Fruit fly (Drosophila melanogaster) whole organism, embryonic: ENCODE data around the gene Sec15.

Source experiments
- Atf6 ChIP-seq: fragments of 200-800 bp; sonication (Bioruptor generic); IDR thresholded peaks from 2 replicates; pipeline ENCODE4 v1.3.6; 2022; ENCODE audit warnings: missing biosample characterization, missing genetic modification characterization
- Blimp-1 ChIP-seq: fragments of 200-800 bp; sonication (Bioruptor generic); optimal IDR thresholded peaks from 3 replicates; lab custom pipeline; 2018; ENCODE audit warnings: missing biosample characterization, missing genetic modification characterization, mild to moderate bottlenecking, moderate library complexity, missing genetic modification reagents
- CG10209 ChIP-seq: fragments of 200-800 bp; sonication (Bioruptor generic); optimal IDR thresholded peaks from 3 replicates; lab custom pipeline; 2017; ENCODE audit warnings: missing biosample characterization, mild to moderate bottlenecking, missing genetic modification characterization, missing genetic modification reagents
- CG11456 ChIP-seq: fragments of 200-800 bp; sonication (Bioruptor generic); IDR thresholded peaks from 3 replicates; pipeline ENCODE4 v1.3.6; 2022; ENCODE audit warnings: missing biosample characterization, missing genetic modification characterization
- CG12299 ChIP-seq: fragments of 200-800 bp; sonication (Bioruptor generic); optimal IDR thresholded peaks from 2 replicates; lab custom pipeline; 2018; ENCODE audit warnings: missing biosample characterization, mild to moderate bottlenecking, missing genetic modification characterization
- CG12659 ChIP-seq: fragments of 200-800 bp; sonication (Bioruptor generic); optimal IDR thresholded peaks from 3 replicates; lab custom pipeline; 2017; ENCODE audit warnings: mild to moderate bottlenecking, missing biosample characterization, missing genetic modification reagents, missing genetic modification characterization
- CG12942 ChIP-seq: fragments of 200-800 bp; sonication (Bioruptor generic); optimal IDR thresholded peaks from 3 replicates; lab custom pipeline; 2016; ENCODE audit warnings: missing biosample characterization, missing genetic modification characterization
- CG13424 ChIP-seq: fragments of 200-800 bp; sonication (Bioruptor generic); optimal IDR thresholded peaks from 2 replicates; lab custom pipeline; 2019; ENCODE audit warnings: missing biosample characterization, mild to moderate bottlenecking, missing genetic modification characterization, moderate library complexity
- CG14667 ChIP-seq: fragments of 200-800 bp; sonication (Bioruptor generic); IDR thresholded peaks from 2 replicates; pipeline ENCODE4 v1.3.6; 2022; ENCODE audit warnings: missing biosample characterization, missing genetic modification characterization
- CG14710 ChIP-seq: fragments of 200-800 bp; sonication (Bioruptor generic); optimal IDR thresholded peaks from 3 replicates; lab custom pipeline; 2019; ENCODE audit warnings: missing biosample characterization, mild to moderate bottlenecking, missing genetic modification characterization, moderate library complexity
- CG15601 ChIP-seq: fragments of 200-800 bp; sonication (Bioruptor generic); optimal IDR thresholded peaks from 3 replicates; lab custom pipeline; 2019; ENCODE audit warnings: missing biosample characterization, mild to moderate bottlenecking, missing genetic modification characterization, moderate library complexity
- CG16863 ChIP-seq: fragments of 200-800 bp; sonication (Bioruptor generic); optimal IDR thresholded peaks from 3 replicates; lab custom pipeline; 2016; ENCODE audit warnings: missing biosample characterization, missing genetic modification characterization
- CG17829 ChIP-seq: fragments of 200-800 bp; optimal IDR thresholded peaks from 2 replicates; lab custom pipeline; 2019; ENCODE audit warnings: missing biosample characterization, mild to moderate bottlenecking, missing genetic modification characterization, moderate library complexity
- CG18476 ChIP-seq: fragments of 200-800 bp; sonication (Bioruptor generic); optimal IDR thresholded peaks from 2 replicates; lab custom pipeline; 2016; ENCODE audit warnings: missing biosample characterization, mild to moderate bottlenecking, missing genetic modification characterization
- CG30020 ChIP-seq: fragments of 200-800 bp; optimal IDR thresholded peaks from 2 replicates; lab custom pipeline; 2019; ENCODE audit warnings: missing biosample characterization, mild to moderate bottlenecking, missing genetic modification characterization, moderate library complexity
- CG31441 ChIP-seq: fragments of 200-800 bp; sonication (Bioruptor generic); IDR thresholded peaks from 2 replicates; pipeline ENCODE4 v1.3.6; 2022; ENCODE audit warnings: missing biosample characterization, missing genetic modification characterization
- CG34376 ChIP-seq: fragments of 200-800 bp; sonication (Bioruptor generic); optimal IDR thresholded peaks from 2 replicates; lab custom pipeline; 2018; ENCODE audit warnings: missing biosample characterization, mild to moderate bottlenecking, missing genetic modification characterization
- CG7271 ChIP-seq: fragments of 200-800 bp; sonication (Bioruptor generic); optimal IDR thresholded peaks from 2 replicates; lab custom pipeline; 2018; ENCODE audit warnings: missing biosample characterization, mild to moderate bottlenecking, missing genetic modification characterization, moderate library complexity
- CG8924 ChIP-seq: fragments of 200-800 bp; optimal IDR thresholded peaks from 3 replicates; lab custom pipeline; 2019; ENCODE audit warnings: missing biosample characterization, mild to moderate bottlenecking, missing genetic modification characterization, moderate library complexity
- CG9876 ChIP-seq: fragments of 200-800 bp; sonication (Bioruptor generic); optimal IDR thresholded peaks from 2 replicates; lab custom pipeline; 2016; ENCODE audit warnings: missing biosample characterization, missing genetic modification characterization
- D ChIP-seq, 2 experiments: fragments of 200-800 bp in 1 of 2; fragments of >200 bp in 1 of 2; sonication (Bioruptor generic) in 1 of 2; optimal IDR thresholded peaks; 2 replicates in 1 of 2; 3 replicates in 1 of 2; lab custom pipeline; 2017; ENCODE audit warnings: mild to moderate bottlenecking in 1 of 2, missing biosample characterization in 1 of 2, missing genetic modification characterization in 1 of 2, missing genetic modification reagents in 1 of 2
- Deaf1 ChIP-seq: fragments of 200-800 bp; optimal IDR thresholded peaks from 3 replicates; lab custom pipeline; 2019; ENCODE audit warnings: missing biosample characterization, mild to moderate bottlenecking, missing genetic modification characterization, moderate library complexity
- Dek ChIP-seq: fragments of 200-800 bp; sonication (Bioruptor generic); optimal IDR thresholded peaks from 3 replicates; lab custom pipeline; 2019; ENCODE audit warnings: missing biosample characterization, mild to moderate bottlenecking, missing genetic modification characterization, moderate library complexity
- Dip3 ChIP-seq: fragments of 200-800 bp; sonication (Bioruptor generic); optimal IDR thresholded peaks from 3 replicates; lab custom pipeline; 2016; ENCODE audit warnings: missing biosample characterization, missing genetic modification characterization
- Dll ChIP-seq: fragments of 200-800 bp; sonication (Bioruptor generic); IDR thresholded peaks from 4 replicates; pipeline ENCODE4 v1.3.6; 2022; ENCODE audit warnings: missing biosample characterization, missing genetic modification characterization; ENCODE audit not compliant: partially characterized antibody
- Drgx ChIP-seq: fragments of 200-800 bp; sonication (Bioruptor generic); IDR thresholded peaks from 2 replicates; pipeline ENCODE4 v1.3.6; 2022; ENCODE audit warnings: missing biosample characterization, missing genetic modification characterization
- Hand ChIP-seq: fragments of 200-800 bp; sonication (Bioruptor generic); optimal IDR thresholded peaks from 2 replicates; lab custom pipeline; 2017; ENCODE audit warnings: mild to moderate bottlenecking, missing biosample characterization, missing genetic modification reagents, missing genetic modification characterization
- Meics ChIP-seq: fragments of 200-800 bp; sonication (Bioruptor generic); optimal IDR thresholded peaks from 2 replicates; lab custom pipeline; 2017; ENCODE audit warnings: missing biosample characterization, mild to moderate bottlenecking, missing genetic modification characterization
- Nf-YC ChIP-seq: fragments of 200-800 bp; optimal IDR thresholded peaks from 3 replicates; lab custom pipeline; 2019; ENCODE audit warnings: missing biosample characterization, mild to moderate bottlenecking, missing genetic modification characterization, moderate library complexity
- Sry-δ ChIP-seq: fragments of 200-800 bp; sonication (Bioruptor generic); optimal IDR thresholded peaks from 2 replicates; lab custom pipeline; 2016; ENCODE audit warnings: missing biosample characterization, missing genetic modification characterization
- az2 ChIP-seq: fragments of 200-800 bp; sonication (Bioruptor generic); optimal IDR thresholded peaks from 3 replicates; lab custom pipeline; 2016; ENCODE audit warnings: missing biosample characterization, missing genetic modification characterization
- bigmax ChIP-seq: fragments of 200-800 bp; sonication (Bioruptor generic); optimal IDR thresholded peaks from 2 replicates; lab custom pipeline; 2018; ENCODE audit warnings: missing biosample characterization, mild to moderate bottlenecking, missing genetic modification characterization
- bowl ChIP-seq: fragments of 200-800 bp; sonication (Bioruptor generic); IDR thresholded peaks from 2 replicates; pipeline ENCODE4 v1.3.6; 2022; ENCODE audit warnings: missing biosample characterization, missing genetic modification characterization
- cas ChIP-seq: fragments of 200-800 bp; sonication (Bioruptor generic); IDR thresholded peaks from 2 replicates; pipeline ENCODE4 v1.3.6; 2022; ENCODE audit warnings: missing biosample characterization, missing genetic modification characterization
- emc ChIP-seq: fragments of 200-800 bp; sonication (Bioruptor generic); optimal IDR thresholded peaks from 2 replicates; lab custom pipeline; 2016; ENCODE audit warnings: missing biosample characterization, missing genetic modification characterization
- eve ChIP-seq, 2 experiments: fragments of >200 bp; optimal IDR thresholded peaks; 2 replicates each; lab custom pipeline; 2017; ENCODE audit warnings: missing biosample characterization in 2 of 2, missing genetic modification characterization in 2 of 2
- fd64A ChIP-seq: fragments of 200-800 bp; sonication (Bioruptor generic); optimal IDR thresholded peaks from 3 replicates; lab custom pipeline; 2018; ENCODE audit warnings: missing biosample characterization, mild to moderate bottlenecking, missing genetic modification characterization
- ftz-f1 ChIP-seq: fragments of 200-800 bp; sonication (Bioruptor generic); optimal IDR thresholded peaks from 2 replicates; lab custom pipeline; 2016; ENCODE audit warnings: missing biosample characterization, missing genetic modification characterization
- insv ChIP-seq, 2 experiments: fragments of 200-800 bp; sonication (Bioruptor generic); optimal IDR thresholded peaks; 3 replicates each; lab custom pipeline; 2016 to 2018; ENCODE audit warnings: missing biosample characterization in 2 of 2, missing genetic modification characterization in 2 of 2
- lab ChIP-seq: fragments of 200-800 bp; sonication (Bioruptor generic); optimal IDR thresholded peaks from 3 replicates; lab custom pipeline; 2017; ENCODE audit warnings: missing biosample characterization, missing genetic modification characterization, mild to moderate bottlenecking, moderate library complexity, missing genetic modification reagents
- lov ChIP-seq, 2 experiments: fragments of 200-800 bp in 1 of 2; fragments of >200 bp in 1 of 2; sonication (Bioruptor generic) in 1 of 2; IDR thresholded peaks in 1 of 2; optimal IDR thresholded peaks in 1 of 2; 2 replicates in 1 of 2; 3 replicates in 1 of 2; pipeline versions ENCODE4 v1.3.6 to Lab custom; 2017 to 2022; ENCODE audit warnings: missing biosample characterization in 1 of 2, missing genetic modification characterization in 1 of 2
- pho ChIP-seq: fragments of 200-800 bp; sonication (Bioruptor generic); optimal IDR thresholded peaks from 2 replicates; lab custom pipeline; 2016; ENCODE audit warnings: missing biosample characterization, missing genetic modification characterization
- ro ChIP-seq: fragments of 200-800 bp; sonication (Bioruptor generic); IDR thresholded peaks from 2 replicates; pipeline ENCODE4 v1.3.6; 2022; ENCODE audit warnings: missing biosample characterization, missing genetic modification characterization
- row ChIP-seq: fragments of 200-800 bp; sonication (Bioruptor generic); IDR thresholded peaks from 3 replicates; pipeline ENCODE4 v1.3.6; 2022; ENCODE audit warnings: missing biosample characterization, missing genetic modification characterization
- trh ChIP-seq: fragments of 200-800 bp; sonication (Bioruptor generic); optimal IDR thresholded peaks from 2 replicates; lab custom pipeline; 2016; ENCODE audit warnings: missing biosample characterization, missing genetic modification characterization
- tup ChIP-seq: fragments of 200-800 bp; sonication (Bioruptor generic); optimal IDR thresholded peaks from 2 replicates; lab custom pipeline; 2016; ENCODE audit warnings: missing biosample characterization, mild to moderate bottlenecking, missing genetic modification characterization, moderate library complexity

The Sec15 gene

dm6 chr3R:21101453-21102214, 6.1 kb downstream of the Sec15 start, which contains the start of the genes CG7044 and Tbc1d22 (continued):
- TF ChIP-seq Hand (GFP tag; lab: Kevin White, UChicago) (no peak), CG12942 (GFP tag; lab: Kevin White, UChicago) (peak; percentile 56), CG13424 (tag; lab: Kevin White, UChicago) (peak; percentile 63), CG12659 (peak; percentile 75), lov (optimal IDR thresholded peaks at IDR 0.05; lab: Kevin White, UChicago) (no peak), lov (GFP tag; IDR thresholded peaks at IDR 0.05; lab: Robert Waterston, UW) (no peak), Sry-δ (GFP tag; lab: Kevin White, UChicago) (peak; percentile 59), Drgx (GFP tag; lab: Robert Waterston, UW) (no peak), CG8924 (tag; lab: Kevin White, UChicago) (peak; percentile 53), trh (GFP tag; lab: Kevin White, UChicago) (no peak), lab (GFP tag; lab: Kevin White, UChicago) (no peak), emc (no peak), CG11456 (GFP tag; lab: Robert Waterston, UW) (no peak; the same call in 2 of the 3 replicates), Dek (peak; percentile 60), Dip3 (GFP tag; lab: Kevin White, UChicago) (peak; percentile 28), Blimp-1 (GFP tag; lab: Kevin White, UChicago) (peak; percentile 18), tup (GFP tag; lab: Kevin White, UChicago) (no peak), CG12299 (tag; lab: Kevin White, UChicago) (no peak), Deaf1 (tag; lab: Kevin White, UChicago) (no peak), D (optimal IDR thresholded peaks at IDR 0.05; lab: Kevin White, UChicago) (no peak), D (GFP tag; optimal IDR thresholded peaks at IDR 0.05; lab: Kevin White, UChicago) (no peak), CG15601 (tag; lab: Kevin White, UChicago) (peak; percentile 25), bigmax (GFP tag; lab: Kevin White, UChicago) (no peak), fd64A (no peak)

dm6 chr3R:21097631-21098117, 10.1 kb downstream of the Sec15 start, which contains the start of gene RhoGAP93B:
TSS of gene RhoGAP93B (minus strand) at chr3R:21097827.
- TF ChIP-seq CG9876 (peak; percentile 85), D (optimal IDR thresholded peaks at IDR 0.05; lab: Kevin White, UChicago) (peak; percentile 5), D (GFP tag; optimal IDR thresholded peaks at IDR 0.05; lab: Kevin White, UChicago) (peak; percentile 55), CG30020 (tag; lab: Kevin White, UChicago) (peak; percentile 75), ftz-f1 (GFP tag; lab: Kevin White, UChicago) (peak; percentile 64), CG31441 (GFP tag; lab: Robert Waterston, UW) (peak; percentile 77), CG17829 (tag; lab: Kevin White, UChicago) (peak; percentile 88), cas (peak; percentile 85), eve (GFP tag; optimal IDR thresholded peaks at IDR 0.05; lab: Kevin White, UChicago) (peak in 1 of 2 experiments; percentile 20), insv (GFP tag; optimal IDR thresholded peaks at IDR 0.05; lab: Kevin White, UChicago) (peak in 1 of 2 experiments; percentile 59), CG14710 (tag; lab: Kevin White, UChicago) (peak; percentile 94), bowl (GFP tag; lab: Robert Waterston, UW) (peak; percentile 88), ro (GFP tag; lab: Robert Waterston, UW) (peak; percentile 47; the same call in 1 of the 2 replicates), CG14667 (peak; percentile 91), Meics (GFP tag; lab: Kevin White, UChicago) (peak; percentile 74), CG7271 (tag; lab: Kevin White, UChicago) (peak; percentile 84), az2 (GFP tag; lab: Kevin White, UChicago) (peak; percentile 50), CG18476 (GFP tag; lab: Kevin White, UChicago) (peak; percentile 80), Atf6 (GFP tag; lab: Robert Waterston, UW) (peak; percentile 92), CG34376 (GFP tag; lab: Kevin White, UChicago) (peak; percentile 80), CG16863 (peak; percentile 89), row (peak; percentile 96), pho (GFP tag; lab: Kevin White, UChicago) (peak; percentile 93), Dll (GFP tag; lab: Robert Waterston, UW) (peak; percentile 100), Nf-YC (tag; lab: Kevin White, UChicago) (peak; percentile 77), CG10209 (peak; percentile 62)
